Fruit fly (Drosophila melanogaster): ENCODE measurements around the gene CG32264.

CG32264 gene

dm6 chr3L:3856004-3856403 is 49.7 kb upstream of the CG32264 start (continued):
- TF ChIP-seq CG11398 (GFP tag; optimal IDR thresholded peaks at IDR 0.05) (no peak), sens (GFP tag) (peak; percentile 53), bbx (GFP tag; IDR thresholded peaks at IDR 0.05; ENCODE audit: partially characterized antibody) (no peak), CG10274 (GFP tag; optimal IDR thresholded peaks at IDR 0.05) (no peak), jigr1 (GFP tag; IDR thresholded peaks at IDR 0.05) (no peak), pnt (GFP tag; optimal IDR thresholded peaks at IDR 0.05) (no peak), CG2199 (GFP tag; IDR thresholded peaks at IDR 0.05) (no peak), CG3847 (GFP tag; IDR thresholded peaks at IDR 0.05) (no peak), insv (GFP tag; optimal IDR thresholded peaks at IDR 0.05) (no peak), CG7271 (tag; optimal IDR thresholded peaks at IDR 0.05) (no peak), CG17802 (tag; optimal IDR thresholded peaks at IDR 0.05) (no peak), sqz (GFP tag; optimal IDR thresholded peaks at IDR 0.05) (no peak), CG15011 (GFP tag; optimal IDR thresholded peaks at IDR 0.05) (no peak), zfh2 (GFP tag; optimal IDR thresholded peaks at IDR 0.05) (no peak), pan (optimal IDR thresholded peaks at IDR 0.05) (no peak), pan (GFP tag; optimal IDR thresholded peaks at IDR 0.05 in 1 of 2, IDR thresholded peaks at IDR 0.05 in 1 of 2) (peak in 1 of 2 experiments; percentile 51), Awh (GFP tag; IDR thresholded peaks at IDR 0.05) (peak; percentile 82), Jarid2 (GFP tag; optimal IDR thresholded peaks at IDR 0.05) (no peak), tna (GFP tag; IDR thresholded peaks at IDR 0.05; ENCODE audit: partially characterized antibody) (no peak), TFAM (GFP tag; optimal IDR thresholded peaks at IDR 0.05) (no peak)

DNA sequence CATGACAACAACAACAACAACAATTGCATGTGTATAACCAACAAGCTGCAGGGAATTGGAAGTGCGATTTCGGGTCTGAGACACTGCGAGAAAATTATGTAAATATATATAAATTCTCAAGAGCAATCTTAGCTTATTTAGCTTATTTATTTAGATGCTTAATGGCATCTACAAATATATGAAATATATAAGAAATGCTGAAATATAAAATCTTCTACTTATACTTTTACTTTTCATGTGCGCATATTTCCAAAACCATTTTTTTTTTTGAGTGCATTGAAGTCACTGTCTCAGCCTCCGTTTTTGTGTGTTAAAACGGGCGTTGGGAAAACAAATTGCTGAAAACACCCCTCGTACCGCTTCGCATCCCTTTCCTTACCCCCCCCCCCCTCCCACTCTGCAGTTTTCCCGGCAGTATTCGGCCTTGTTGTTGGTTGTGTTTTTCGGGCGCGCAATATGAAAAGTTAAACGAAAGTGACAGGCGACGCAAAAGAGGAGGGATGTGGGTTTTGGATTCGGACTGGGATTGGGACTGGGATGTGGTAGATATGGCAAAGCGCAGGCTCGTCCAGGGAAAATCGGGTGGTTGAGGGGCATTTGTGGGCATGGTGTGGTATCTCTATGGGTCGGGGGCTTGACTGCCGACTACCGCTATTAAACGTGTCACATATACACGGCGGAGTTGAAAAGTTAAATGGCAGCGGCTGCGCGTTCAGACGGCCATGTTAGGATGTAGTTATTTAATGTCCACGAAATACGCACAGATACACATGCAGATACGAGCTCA is 49.1 kb upstream of the CG32264 start:
- TF ChIP-seq seq (GFP tag; IDR thresholded peaks at IDR 0.05): peak; percentile 50; the same call in 1 of the 2 replicates
- TF ChIP-seq CG4820 (GFP tag; optimal IDR thresholded peaks at IDR 0.05): peak; percentile 43
- TF ChIP-seq Hmr (GFP tag; optimal IDR thresholded peaks at IDR 0.05): peak; percentile 14
- TF ChIP-seq lola (GFP tag; optimal IDR thresholded peaks at IDR 0.05): peak in 1 of 3 experiments; percentile 84
- peak; percentile 3 for TF ChIP-seq Asciz (GFP tag; optimal IDR thresholded peaks at IDR 0.05)
- TF ChIP-seq CG11504 (tag; optimal IDR thresholded peaks at IDR 0.05): peak; percentile 62
- TF ChIP-seq gsb-n (tag; optimal IDR thresholded peaks at IDR 0.05): peak; percentile 64
- no peak for TF ChIP-seq CG14050 (GFP tag; IDR thresholded peaks at IDR 0.05)
- TF ChIP-seq croc (GFP tag; conservative IDR thresholded peaks at IDR 0.05): peak; percentile 48; the same call in 1 of the 3 replicates
- peak; percentile 73 for TF ChIP-seq vvl (GFP tag; IDR thresholded peaks at IDR 0.05)
- peak; percentile 12 for TF ChIP-seq CG12659 (GFP tag; optimal IDR thresholded peaks at IDR 0.05)
- peak; percentile 69 for TF ChIP-seq CG2202 (tag; optimal IDR thresholded peaks at IDR 0.05)
- TF ChIP-seq row (GFP tag; IDR thresholded peaks at IDR 0.05): peak; percentile 76
- TF ChIP-seq Oli (tag; optimal IDR thresholded peaks at IDR 0.05): peak; percentile 69
- peak; percentile 54 for TF ChIP-seq CG4424 (GFP tag; optimal IDR thresholded peaks at IDR 0.05)
- peak; percentile 63 for TF ChIP-seq D19A (tag; optimal IDR thresholded peaks at IDR 0.05)
- TF ChIP-seq ewg (GFP tag; optimal IDR thresholded peaks at IDR 0.05): peak; percentile 65
- no peak for TF ChIP-seq CG31224 (GFP tag; IDR thresholded peaks at IDR 0.05)
- TF ChIP-seq sens-2 (GFP tag; IDR thresholded peaks at IDR 0.05): no peak
- no peak for TF ChIP-seq CG17186 (GFP tag; optimal IDR thresholded peaks at IDR 0.05)
- TF ChIP-seq CG2875 (GFP tag; optimal IDR thresholded peaks at IDR 0.05): peak; percentile 22
- no peak for TF ChIP-seq ham (GFP tag; IDR thresholded peaks at IDR 0.05)
- peak; percentile 68 for TF ChIP-seq CG31441 (GFP tag; IDR thresholded peaks at IDR 0.05)
- no peak for TF ChIP-seq CG13287 (GFP tag; IDR thresholded peaks at IDR 0.05; ENCODE audit: partially characterized antibody)
- TF ChIP-seq CG18599 (GFP tag; optimal IDR thresholded peaks at IDR 0.05): peak; percentile 36
- TF ChIP-seq Opbp (GFP tag; IDR thresholded peaks at IDR 0.05; ENCODE audit: partially characterized antibody): peak; percentile 35; the same call in 1 of the 3 replicates
- TF ChIP-seq ATbp (GFP tag; optimal IDR thresholded peaks at IDR 0.05): peak; percentile 45
- TF ChIP-seq cg (GFP tag; optimal IDR thresholded peaks at IDR 0.05): peak; percentile 49
- peak; percentile 42 for TF ChIP-seq Abd-B (GFP tag; optimal IDR thresholded peaks at IDR 0.05)
